Fruit fly (Drosophila melanogaster) Kc167 (cell line): ENCODE results near the gene Nmdar1.

Experiments used
- Myc ChIP-seq: fragments of >200 bp; optimal IDR thresholded peaks from 2 replicates; lab custom pipeline; 2017; ENCODE audit warnings: missing external identifiers
- h ChIP-seq: fragments of >200 bp; optimal IDR thresholded peaks from 3 replicates; lab custom pipeline; 2018; ENCODE audit warnings: missing external identifiers
- psq ChIP-seq: fragments of >200 bp; optimal IDR thresholded peaks from 2 replicates; lab custom pipeline; 2017; ENCODE audit warnings: missing external identifiers

DNA sequence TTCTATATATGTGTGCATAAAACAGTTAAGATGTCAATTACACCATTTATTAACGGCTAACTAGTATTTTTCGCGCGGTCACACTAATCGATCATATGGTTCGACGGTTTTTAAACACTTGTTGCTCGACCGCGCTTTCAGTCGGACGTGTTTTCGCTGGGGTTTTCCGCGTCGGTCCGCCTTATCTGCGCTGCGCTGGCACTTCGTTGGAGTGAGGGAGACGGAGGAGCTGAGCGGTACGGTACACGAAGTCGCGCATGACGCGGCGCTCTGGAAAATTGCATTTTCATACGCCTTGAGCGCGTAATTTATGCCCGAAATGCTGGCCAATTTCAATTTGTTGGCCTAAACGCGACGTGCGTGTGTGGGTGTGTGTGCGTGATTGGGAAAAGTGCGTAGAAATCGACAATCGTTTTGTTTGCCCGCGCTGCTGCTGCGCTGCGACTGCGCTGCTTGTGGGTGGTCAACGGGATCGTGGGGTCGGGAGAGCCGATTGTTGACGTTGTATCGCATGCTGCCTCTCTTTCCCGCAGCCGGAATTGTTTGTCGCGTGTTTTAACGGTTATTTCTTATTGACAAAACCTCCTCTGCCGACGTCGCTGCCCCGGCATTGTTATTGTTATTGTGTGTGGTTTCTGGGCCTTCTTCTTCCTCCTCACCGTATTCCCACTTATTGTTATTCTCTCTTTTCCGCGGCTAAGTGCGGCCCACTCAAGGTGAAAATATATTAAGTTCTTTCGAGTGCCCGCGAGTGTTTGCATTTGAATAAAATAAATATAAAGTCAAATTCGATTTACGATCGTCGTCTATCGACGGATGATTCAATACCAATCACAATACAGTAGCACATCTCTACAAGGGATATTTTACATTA, 5.9 kb downstream of the Nmdar1 start, which contains the start of gene Itpr:
- TF ChIP-seq psq (no peak), h (no peak), Myc (no peak)
